Worm (Caenorhabditis elegans): Measurements from ENCODE around the gene flp-11.

flp-11 gene

ce11 chrX:4705666-4706065 lies 27.7 kb upstream of the flp-11 start:
- no peak for TF ChIP-seq mdt-29 (GFP tag; IDR thresholded peaks at IDR 0.05)
- TF ChIP-seq egl-43 (GFP tag; IDR thresholded peaks at IDR 0.05): no peak
- TF ChIP-seq nhr-25 (tag; optimal IDR thresholded peaks at IDR 0.05; ENCODE audit: borderline replicate concordance, insufficient read depth): peak; percentile 29
- TF ChIP-seq mxl-3 (GFP tag; optimal IDR thresholded peaks at IDR 0.05): no peak

- TF ChIP-seq nhr-77 (tag; optimal IDR thresholded peaks at IDR 0.05): no peak
- TF ChIP-seq ztf-7 (tag; optimal IDR thresholded peaks at IDR 0.05): no peak
- no peak for TF ChIP-seq madf-5 (GFP tag; IDR thresholded peaks at IDR 0.05)
- no peak for TF ChIP-seq spr-3 (GFP tag; optimal IDR thresholded peaks at IDR 0.05)
Observed at ce11 chrX:4704877-4705276, 26.9 kb upstream of the flp-11 start, which contains the start of gene aqp-8. aqp-8 (minus strand) TSS chrX:4704977.

ce11 chrX:4700083-4700482 lies 22.2 kb upstream of the flp-11 start:
- TF ChIP-seq mxl-2 (GFP tag; conservative IDR thresholded peaks at IDR 0.05): no peak
- no peak for TF ChIP-seq lsy-2 (tag; optimal IDR thresholded peaks at IDR 0.05)
- no peak for TF ChIP-seq D1046.2 (GFP tag; IDR thresholded peaks at IDR 0.05)
- TF ChIP-seq fkh-10 (GFP tag; optimal IDR thresholded peaks at IDR 0.05): no peak
- TF ChIP-seq nhr-41 (GFP tag; IDR thresholded peaks at IDR 0.05): no peak
- no peak for TF ChIP-seq daf-8 (GFP tag; IDR thresholded peaks at IDR 0.05)
- TF ChIP-seq nhr-28 (tag; optimal IDR thresholded peaks at IDR 0.05): peak; percentile 69
- TF ChIP-seq arid-1 (GFP tag; conservative IDR thresholded peaks at IDR 0.05): no peak
- TF ChIP-seq nhr-77 (tag; optimal IDR thresholded peaks at IDR 0.05): peak; percentile 72
- TF ChIP-seq F10B5.3 (tag; optimal IDR thresholded peaks at IDR 0.05): no peak
- TF ChIP-seq mep-1 (tag; optimal IDR thresholded peaks at IDR 0.05): peak; percentile 8
- TF ChIP-seq ceh-82 (tag; optimal IDR thresholded peaks at IDR 0.05): no peak
- TF ChIP-seq dve-1 (tag; optimal IDR thresholded peaks at IDR 0.05; ENCODE audit: insufficient read depth): peak; percentile 84
- TF ChIP-seq snpc-4 (tag; optimal IDR thresholded peaks at IDR 0.05): no peak
- peak in 1 of 2 experiments; percentile 23 for TF ChIP-seq hif-1 (tag; optimal IDR thresholded peaks at IDR 0.05)
- TF ChIP-seq pqm-1 (tag; optimal IDR thresholded peaks at IDR 0.05): peak; percentile 94
- peak; percentile 23 for TF ChIP-seq hlh-30 (tag; optimal IDR thresholded peaks at IDR 0.05; ENCODE audit: insufficient read depth)
- peak; percentile 57 for TF ChIP-seq nhr-48 (tag; optimal IDR thresholded peaks at IDR 0.05)
- no peak for TF ChIP-seq duxl-1 (tag; optimal IDR thresholded peaks at IDR 0.05; ENCODE audit: poor library complexity)
- no peak for TF ChIP-seq mes-2 (tag; optimal IDR thresholded peaks at IDR 0.05; ENCODE audit: poor library complexity, severe bottlenecking)
- TF ChIP-seq madf-9 (GFP tag; conservative IDR thresholded peaks at IDR 0.05): no peak
- TF ChIP-seq nhr-42 (GFP tag; IDR thresholded peaks at IDR 0.05): no peak
- TF ChIP-seq hlh-11 (tag; optimal IDR thresholded peaks at IDR 0.05): peak; percentile 67
- no peak for TF ChIP-seq daf-16 (GFP tag; optimal IDR thresholded peaks at IDR 0.05)
- TF ChIP-seq daf-16 (tag; optimal IDR thresholded peaks at IDR 0.05): peak; percentile 62
- no peak for TF ChIP-seq unc-39 (tag; optimal IDR thresholded peaks at IDR 0.05)
- TF ChIP-seq set-16 (GFP tag; IDR thresholded peaks at IDR 0.05): no peak
- TF ChIP-seq ceh-44 (GFP tag; IDR thresholded peaks at IDR 0.05): no peak
- TF ChIP-seq dpl-1 (GFP tag; optimal IDR thresholded peaks at IDR 0.05): no peak
- TF ChIP-seq nhr-76 (tag; optimal IDR thresholded peaks at IDR 0.05): no peak
- no peak for TF ChIP-seq daf-12 (tag; optimal IDR thresholded peaks at IDR 0.05)
- TF ChIP-seq attf-4 (tag; optimal IDR thresholded peaks at IDR 0.05): no peak
- TF ChIP-seq Y75B8A.6 (GFP tag; IDR thresholded peaks at IDR 0.05): no peak
- TF ChIP-seq pha-4 (GFP tag; IDR thresholded peaks at IDR 0.05): 0 out of 2 replicates have a peak, but pooled peaks have one; percentile 21
- TF ChIP-seq pha-4 (tag; optimal IDR thresholded peaks at IDR 0.05): no peak
- peak in 1 of 2 experiments; percentile 92 for TF ChIP-seq unc-62 (GFP tag; optimal IDR thresholded peaks at IDR 0.05 in 1 of 2)
- no peak for TF ChIP-seq unc-62 (tag; optimal IDR thresholded peaks at IDR 0.05)
- peak; percentile 46 for TF ChIP-seq nhr-102 (tag; optimal IDR thresholded peaks at IDR 0.05)
- TF ChIP-seq spr-3 (GFP tag; optimal IDR thresholded peaks at IDR 0.05): no peak
- TF ChIP-seq tra-1 (GFP tag; IDR thresholded peaks at IDR 0.05): peak; percentile 57
- TF ChIP-seq T26A8.4 (GFP tag; IDR thresholded peaks at IDR 0.05): no peak
- TF ChIP-seq nhr-237 (tag; optimal IDR thresholded peaks at IDR 0.05): no peak

Measured in whole organism, L4 larva.